Fruit fly (Drosophila melanogaster): ENCODE measurements around the gene disco-r.

disco-r gene

DNA sequence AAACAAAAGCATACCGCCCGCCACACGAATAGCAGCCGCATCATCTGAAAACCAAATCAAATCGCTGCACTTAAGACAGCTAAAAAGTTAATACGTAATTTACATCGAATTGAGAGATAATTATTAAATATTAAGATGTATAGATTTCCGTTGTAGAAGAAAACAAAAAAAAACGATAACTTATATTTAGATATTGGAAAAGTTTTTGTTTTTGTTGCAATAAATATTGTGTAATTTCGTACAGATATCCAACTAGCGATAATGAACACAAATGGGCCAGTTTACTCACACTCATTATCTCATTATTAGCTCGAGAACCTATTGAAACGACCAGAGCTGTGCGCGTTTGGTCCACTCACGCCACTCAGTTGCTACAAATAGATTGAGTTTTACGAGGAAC is 8.2 kb downstream of the disco-r start:
- TF ChIP-seq chm (GFP tag; IDR thresholded peaks at IDR 0.05): no peak
- no peak for TF ChIP-seq CG2199 (GFP tag; IDR thresholded peaks at IDR 0.05)
- TF ChIP-seq Vsx1 (GFP tag; optimal IDR thresholded peaks at IDR 0.05): peak; percentile 65
- TF ChIP-seq nau (GFP tag; optimal IDR thresholded peaks at IDR 0.05): peak; percentile 65
- TF ChIP-seq E2f2 (GFP tag; IDR thresholded peaks at IDR 0.05): no peak
- peak; percentile 80 for TF ChIP-seq sens (GFP tag)
- no peak for TF ChIP-seq CG1647 (GFP tag; optimal IDR thresholded peaks at IDR 0.05)
- peak; percentile 62 for TF ChIP-seq CG10147 (GFP tag; optimal IDR thresholded peaks at IDR 0.05)
- TF ChIP-seq dmrt99B (tag; optimal IDR thresholded peaks at IDR 0.05): peak; percentile 84
- TF ChIP-seq sqz (GFP tag; optimal IDR thresholded peaks at IDR 0.05): peak; percentile 59
- TF ChIP-seq CG1792 (GFP tag; optimal IDR thresholded peaks at IDR 0.05): no peak
- no peak for TF ChIP-seq CG4854 (GFP tag; optimal IDR thresholded peaks at IDR 0.05)
- peak in 1 of 2 experiments; percentile 10 for TF ChIP-seq crp (GFP tag; optimal IDR thresholded peaks at IDR 0.05)
- peak; percentile 86 for TF ChIP-seq CG10979 (tag; optimal IDR thresholded peaks at IDR 0.05)
- peak in 1 of 2 experiments; percentile 76 for TF ChIP-seq Eip74EF (GFP tag; optimal IDR thresholded peaks at IDR 0.05)
- no peak for TF ChIP-seq Doc3 (GFP tag; IDR thresholded peaks at IDR 0.05; ENCODE audit: partially characterized antibody)
- no peak for TF ChIP-seq CG6272 (GFP tag; IDR thresholded peaks at IDR 0.05)
- TF ChIP-seq Hmr (GFP tag; optimal IDR thresholded peaks at IDR 0.05): peak; percentile 59
- no peak for TF ChIP-seq trh (GFP tag; optimal IDR thresholded peaks at IDR 0.05)
- TF ChIP-seq croc (GFP tag; conservative IDR thresholded peaks at IDR 0.05): peak; percentile 54; the same call in 2 of the 3 replicates
- TF ChIP-seq Sry-δ (GFP tag; optimal IDR thresholded peaks at IDR 0.05): peak; percentile 1
- TF ChIP-seq ftz-f1 (GFP tag; optimal IDR thresholded peaks at IDR 0.05): no peak
- no peak for TF ChIP-seq grn (GFP tag; optimal IDR thresholded peaks at IDR 0.05)
- peak; percentile 37 for TF ChIP-seq tin (GFP tag; optimal IDR thresholded peaks at IDR 0.05)
- TF ChIP-seq psq (GFP tag; optimal IDR thresholded peaks at IDR 0.05): no peak
- peak; percentile 66 for TF ChIP-seq odd (GFP tag; optimal IDR thresholded peaks at IDR 0.05)
- TF ChIP-seq CG30020 (tag; optimal IDR thresholded peaks at IDR 0.05): peak; percentile 19
- peak; percentile 76 for TF ChIP-seq row (GFP tag; IDR thresholded peaks at IDR 0.05)
- TF ChIP-seq Sin3A (optimal IDR thresholded peaks at IDR 0.05): no peak
- TF ChIP-seq onecut (GFP tag; IDR thresholded peaks at IDR 0.05): no peak; the same call in none of the 2 replicates
- peak; percentile 0 for TF ChIP-seq kni (GFP tag; optimal IDR thresholded peaks at IDR 0.05)
- no peak for TF ChIP-seq Scr (GFP tag; IDR thresholded peaks at IDR 0.05; ENCODE audit: partially characterized antibody)
- no peak for TF ChIP-seq schlank (tag; optimal IDR thresholded peaks at IDR 0.05)
- no peak for TF ChIP-seq CG11560 (tag; IDR thresholded peaks at IDR 0.05)
- peak; percentile 78 for TF ChIP-seq Med (GFP tag)
- peak; percentile 9 for TF ChIP-seq D19B (GFP tag; optimal IDR thresholded peaks at IDR 0.05)
- no peak for TF ChIP-seq CHES-1-like (GFP tag; optimal IDR thresholded peaks at IDR 0.05)
- no peak for TF ChIP-seq Hand (GFP tag; optimal IDR thresholded peaks at IDR 0.05)
- peak; percentile 20 to 53 for TF ChIP-seq chif (GFP tag; optimal IDR thresholded peaks at IDR 0.05)
- TF ChIP-seq Usf (GFP tag; optimal IDR thresholded peaks at IDR 0.05): peak; percentile 32
- TF ChIP-seq CG33213 (GFP tag; optimal IDR thresholded peaks at IDR 0.05): no peak
- peak; percentile 48 for TF ChIP-seq zen (tag; optimal IDR thresholded peaks at IDR 0.05)
- no peak for TF ChIP-seq CG9876 (GFP tag; optimal IDR thresholded peaks at IDR 0.05)
- TF ChIP-seq knrl (GFP tag; IDR thresholded peaks at IDR 0.05; ENCODE audit: partially characterized antibody): no peak
- peak; percentile 58 for TF ChIP-seq CG13296 (GFP tag; optimal IDR thresholded peaks at IDR 0.05)
- no peak for TF ChIP-seq CG13894 (tag; optimal IDR thresholded peaks at IDR 0.05)
- peak; percentile 30 for TF ChIP-seq CG12299 (tag; optimal IDR thresholded peaks at IDR 0.05)
- peak; percentile 64 for TF ChIP-seq CG2875 (GFP tag; optimal IDR thresholded peaks at IDR 0.05)
- no peak for TF ChIP-seq wek (GFP tag; optimal IDR thresholded peaks at IDR 0.05)
- TF ChIP-seq insv (GFP tag; optimal IDR thresholded peaks at IDR 0.05): no peak
- no peak for TF ChIP-seq Fer2 (tag; optimal IDR thresholded peaks at IDR 0.05)

Measured in whole organism, embryonic.